Fruit fly (Drosophila melanogaster) whole organism, adult: Measurements from ENCODE around the gene SmydA-3.

Experiments used
- CG14711 ChIP-seq: fragments of 200-800 bp; sonication (Bioruptor generic); optimal IDR thresholded peaks from 2 replicates; lab custom pipeline; 2018; ENCODE audit warnings: missing biosample characterization, mild to moderate bottlenecking, missing genetic modification characterization, moderate library complexity
- CG1620 ChIP-seq: fragments of 200-800 bp; sonication (Bioruptor generic); optimal IDR thresholded peaks from 2 replicates; lab custom pipeline; 2016; ENCODE audit warnings: missing biosample characterization, missing genetic modification characterization
- CG7101 ChIP-seq: fragments of 200-800 bp; sonication (Bioruptor generic); optimal IDR thresholded peaks from 2 replicates; lab custom pipeline; 2018; ENCODE audit warnings: missing biosample characterization, mild to moderate bottlenecking, missing genetic modification characterization, moderate library complexity
- Clk ChIP-seq: fragments of 200-800 bp; sonication (Bioruptor generic); optimal IDR thresholded peaks from 2 replicates; lab custom pipeline; 2017; ENCODE audit warnings: missing biosample characterization, missing genetic modification characterization
- cic ChIP-seq: fragments of 200-800 bp; sonication (Bioruptor generic); optimal IDR thresholded peaks from 2 replicates; lab custom pipeline; 2017; ENCODE audit warnings: missing biosample characterization, mild to moderate bottlenecking, missing genetic modification characterization, moderate library complexity
- ovo ChIP-seq: fragments of 200-800 bp; sonication (Bioruptor generic); optimal IDR thresholded peaks from 2 replicates; lab custom pipeline; 2016; ENCODE audit warnings: missing biosample characterization, missing genetic modification characterization
- pad ChIP-seq: fragments of 200-800 bp; sonication (Bioruptor generic); optimal IDR thresholded peaks from 3 replicates; lab custom pipeline; 2017; ENCODE audit warnings: missing biosample characterization, missing genetic modification characterization, mild to moderate bottlenecking, moderate library complexity, missing genetic modification reagents
- tj ChIP-seq: fragments of 200-800 bp; sonication (Bioruptor generic); optimal IDR thresholded peaks from 3 replicates; lab custom pipeline; 2017; ENCODE audit warnings: missing biosample characterization, mild to moderate bottlenecking, missing genetic modification characterization, moderate library complexity

dm6 chr2L:10837491-10837890 lies 12.4 kb upstream of the SmydA-3 start, which contains the start of gene Nos:
- no peak for TF ChIP-seq ovo (GFP tag; lab: Kevin White, UChicago)
- TF ChIP-seq pad (GFP tag; lab: Kevin White, UChicago): no peak
- TF ChIP-seq tj (GFP tag; lab: Kevin White, UChicago): no peak
- no peak for TF ChIP-seq cic (GFP tag; lab: Kevin White, UChicago)
- TF ChIP-seq CG7101 (tag; lab: Kevin White, UChicago): no peak
- TF ChIP-seq CG14711: no peak
- no peak for TF ChIP-seq Clk (GFP tag; lab: Kevin White, UChicago)
- no peak for TF ChIP-seq CG1620 (GFP tag; lab: Kevin White, UChicago)
